Fruit fly (Drosophila melanogaster) whole organism, pupa: ENCODE data around the gene t-Grip91.
A peak's percentile ranks its signal among the peaks of the same experiment; 100 is the strongest.

Source experiments
- CG10348 ChIP-seq: fragments of 200-800 bp; sonication (Bioruptor generic); IDR thresholded peaks from 2 replicates; pipeline ENCODE4 v1.3.6; 2022; ENCODE audit warnings: missing biosample characterization, missing genetic modification characterization
- CG12605 ChIP-seq: fragments of 200-800 bp; sonication (Bioruptor generic); IDR thresholded peaks from 2 replicates; pipeline ENCODE4 v1.3.6; 2022; ENCODE audit warnings: missing biosample characterization, missing genetic modification characterization
- CG14655 ChIP-seq: fragments of 200-800 bp; sonication (Bioruptor generic); optimal IDR thresholded peaks from 3 replicates; lab custom pipeline; 2017; ENCODE audit warnings: mild to moderate bottlenecking, missing biosample characterization, missing genetic modification reagents, missing genetic modification characterization
- CG15710 ChIP-seq: fragments of 200-800 bp; sonication (Bioruptor generic); optimal IDR thresholded peaks from 2 replicates; lab custom pipeline; 2018; ENCODE audit warnings: missing biosample characterization, mild to moderate bottlenecking, missing genetic modification characterization, moderate library complexity
- CG17806 ChIP-seq: fragments of 200-800 bp; sonication (Bioruptor generic); optimal IDR thresholded peaks from 2 replicates; lab custom pipeline; 2018; ENCODE audit warnings: missing biosample characterization, mild to moderate bottlenecking, missing genetic modification characterization, moderate library complexity
- CG32121 ChIP-seq: fragments of 200-800 bp; sonication (Bioruptor generic); IDR thresholded peaks from 2 replicates; pipeline ENCODE4 v1.3.6; 2022; ENCODE audit warnings: missing biosample characterization, missing genetic modification characterization
- CG34367 ChIP-seq: fragments of 200-800 bp; sonication (Bioruptor generic); optimal IDR thresholded peaks from 2 replicates; lab custom pipeline; 2018; ENCODE audit warnings: missing biosample characterization, mild to moderate bottlenecking, missing genetic modification characterization
- CG8301 ChIP-seq: fragments of 200-800 bp; sonication (Bioruptor generic); optimal IDR thresholded peaks from 2 replicates; lab custom pipeline; 2018; ENCODE audit warnings: missing biosample characterization, mild to moderate bottlenecking, missing genetic modification characterization
- CG9948 ChIP-seq: fragments of 200-800 bp; sonication (Bioruptor generic); optimal IDR thresholded peaks from 2 replicates; lab custom pipeline; 2018; ENCODE audit warnings: missing biosample characterization, mild to moderate bottlenecking, missing genetic modification characterization, moderate library complexity
- gl ChIP-seq: fragments of 200-800 bp; sonication (Bioruptor generic); optimal IDR thresholded peaks from 2 replicates; lab custom pipeline; 2018; ENCODE audit warnings: missing biosample characterization, mild to moderate bottlenecking, missing genetic modification characterization
- rn ChIP-seq: fragments of 200-800 bp; sonication (Bioruptor generic); IDR thresholded peaks from 2 replicates; pipeline ENCODE4 v1.3.6; 2022; ENCODE audit warnings: missing biosample characterization, missing genetic modification characterization

DNA sequence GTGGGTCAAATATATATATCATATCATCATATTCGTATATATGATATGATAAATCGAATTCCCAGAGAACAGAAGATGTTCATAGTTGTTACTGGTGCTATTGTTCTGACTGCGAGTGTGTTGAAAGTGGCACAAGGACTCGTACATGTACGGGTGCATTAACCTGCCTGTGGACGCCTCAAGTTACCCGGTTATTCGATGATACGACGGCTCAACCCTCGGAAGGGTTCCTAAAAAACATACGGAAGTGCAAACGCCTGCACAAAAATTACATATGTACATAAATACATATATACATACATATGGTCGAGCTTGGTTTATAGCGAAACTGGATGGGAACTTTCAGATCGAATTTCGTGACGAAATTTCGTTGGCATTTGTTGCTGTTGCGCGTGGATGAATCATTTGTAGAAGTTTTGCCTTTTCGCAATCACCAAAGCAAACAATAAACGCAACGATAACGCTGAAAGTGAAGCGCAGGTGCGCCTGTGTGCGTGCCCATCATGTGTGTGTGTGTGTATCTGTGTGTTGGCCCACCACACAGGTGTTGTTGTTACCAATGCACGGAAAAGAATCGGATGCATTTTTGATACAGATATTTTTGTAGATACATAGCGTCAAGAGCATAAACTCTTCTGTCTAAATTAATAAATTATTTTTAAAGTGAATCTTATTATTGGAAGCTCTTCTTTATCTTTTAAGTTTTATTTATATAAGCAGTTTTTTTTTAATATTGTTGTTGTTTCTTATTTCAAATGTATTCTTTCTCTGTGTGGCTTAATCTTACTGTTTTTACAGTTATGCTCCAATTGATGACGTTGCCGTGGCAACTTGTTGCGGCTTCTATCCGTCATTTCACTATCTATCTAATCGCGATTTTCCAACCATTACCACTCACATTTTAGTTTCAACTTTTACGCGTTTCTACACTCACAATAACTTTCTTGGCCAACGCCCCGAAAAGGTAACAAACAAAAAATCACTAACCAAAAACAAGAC lies 22.2 kb upstream of the t-Grip91 start:
- TF ChIP-seq CG15710 (tag; lab: Kevin White, UChicago) (peak; percentile 81), CG34367 (peak; percentile 64), CG17806 (tag; lab: Kevin White, UChicago) (peak; percentile 79), rn (peak; percentile 59), CG32121 (peak; percentile 85), CG10348 (GFP tag; lab: Robert Waterston, UW) (no peak), CG9948 (tag; lab: Kevin White, UChicago) (peak; percentile 81), CG12605 (peak; percentile 75), CG8301 (peak; percentile 76), gl (peak; percentile 14), CG14655 (GFP tag; lab: Kevin White, UChicago) (no peak)
